Fruit fly (Drosophila melanogaster) whole organism, embryonic: ENCODE measurements around the gene Cyp4ac2.

Source experiments
- Asciz ChIP-seq: fragments of 200-800 bp; sonication (Bioruptor generic); optimal IDR thresholded peaks from 2 replicates; lab custom pipeline; 2017; ENCODE audit warnings: missing biosample characterization, mild to moderate bottlenecking, missing genetic modification characterization, missing genetic modification reagents
- CG10366 ChIP-seq: fragments of 200-800 bp; sonication (Bioruptor generic); IDR thresholded peaks from 2 replicates; pipeline ENCODE4 v1.3.6; 2022; ENCODE audit warnings: missing biosample characterization, missing genetic modification characterization
- CG10565 ChIP-seq: fragments of 200-800 bp; sonication (Bioruptor generic); optimal IDR thresholded peaks from 3 replicates; lab custom pipeline; 2016; ENCODE audit warnings: missing biosample characterization, mild to moderate bottlenecking, missing genetic modification characterization
- CG10979 ChIP-seq: fragments of 200-800 bp; sonication (Bioruptor generic); optimal IDR thresholded peaks from 2 replicates; lab custom pipeline; 2018; ENCODE audit warnings: missing biosample characterization, mild to moderate bottlenecking, missing genetic modification characterization, moderate library complexity
- CG11085 ChIP-seq: fragments of 200-800 bp; sonication (Bioruptor generic); IDR thresholded peaks from 2 replicates; pipeline ENCODE4 v1.3.6; 2022; ENCODE audit warnings: missing biosample characterization, missing genetic modification characterization
- CG12744 ChIP-seq: fragments of 200-800 bp; sonication (Bioruptor generic); optimal IDR thresholded peaks from 2 replicates; lab custom pipeline; 2016; ENCODE audit warnings: missing biosample characterization, missing genetic modification characterization
- CG13624 ChIP-seq: fragments of 200-800 bp; sonication (Bioruptor generic); optimal IDR thresholded peaks from 2 replicates; lab custom pipeline; 2016; ENCODE audit warnings: missing biosample characterization, missing genetic modification characterization
- CG13894 ChIP-seq: fragments of 200-800 bp; sonication (Bioruptor generic); optimal IDR thresholded peaks from 3 replicates; lab custom pipeline; 2018; ENCODE audit warnings: missing biosample characterization, mild to moderate bottlenecking, missing genetic modification characterization, moderate library complexity
- CG15011 ChIP-seq: fragments of 200-800 bp; sonication (Bioruptor generic); optimal IDR thresholded peaks from 3 replicates; lab custom pipeline; 2018; ENCODE audit warnings: missing biosample characterization, mild to moderate bottlenecking, missing genetic modification characterization
- CG16815 ChIP-seq: fragments of 200-800 bp; sonication (Bioruptor generic); optimal IDR thresholded peaks from 3 replicates; lab custom pipeline; 2017; ENCODE audit warnings: missing biosample characterization, mild to moderate bottlenecking, missing genetic modification characterization
- CG17568 ChIP-seq: fragments of 200-800 bp; sonication (Bioruptor generic); optimal IDR thresholded peaks from 2 replicates; lab custom pipeline; 2018; ENCODE audit warnings: missing biosample characterization, mild to moderate bottlenecking, missing genetic modification characterization, moderate library complexity
- CG18476 ChIP-seq: fragments of 200-800 bp; sonication (Bioruptor generic); optimal IDR thresholded peaks from 2 replicates; lab custom pipeline; 2016; ENCODE audit warnings: missing biosample characterization, mild to moderate bottlenecking, missing genetic modification characterization
- CG2116 ChIP-seq: fragments of 200-800 bp; sonication (Bioruptor generic); optimal IDR thresholded peaks from 3 replicates; lab custom pipeline; 2018; ENCODE audit warnings: missing biosample characterization, mild to moderate bottlenecking, missing genetic modification characterization
- CG30020 ChIP-seq: fragments of 200-800 bp; optimal IDR thresholded peaks from 2 replicates; lab custom pipeline; 2019; ENCODE audit warnings: missing biosample characterization, mild to moderate bottlenecking, missing genetic modification characterization, moderate library complexity
- CG31224 ChIP-seq: fragments of 200-800 bp; sonication (Bioruptor generic); IDR thresholded peaks from 2 replicates; pipeline ENCODE4 v1.3.6; 2022; ENCODE audit warnings: missing biosample characterization, missing genetic modification characterization
- CG31365 ChIP-seq: fragments of 200-800 bp; sonication (Bioruptor generic); optimal IDR thresholded peaks from 2 replicates; lab custom pipeline; 2018; ENCODE audit warnings: missing biosample characterization, mild to moderate bottlenecking, missing genetic modification characterization
- CG32767 ChIP-seq: fragments of 200-800 bp; sonication (Bioruptor generic); IDR thresholded peaks from 2 replicates; pipeline ENCODE4 v1.3.6; 2022; ENCODE audit warnings: missing biosample characterization, missing genetic modification characterization
- CG34376 ChIP-seq: fragments of 200-800 bp; sonication (Bioruptor generic); optimal IDR thresholded peaks from 2 replicates; lab custom pipeline; 2018; ENCODE audit warnings: missing biosample characterization, mild to moderate bottlenecking, missing genetic modification characterization
- CG6813 ChIP-seq: fragments of 200-800 bp; sonication (Bioruptor generic); optimal IDR thresholded peaks from 2 replicates; lab custom pipeline; 2017; ENCODE audit warnings: missing biosample characterization, missing genetic modification characterization, mild to moderate bottlenecking, moderate library complexity, missing genetic modification reagents
- CG6854 ChIP-seq: fragments of 200-800 bp; sonication (Bioruptor generic); optimal IDR thresholded peaks from 3 replicates; lab custom pipeline; 2017; ENCODE audit warnings: missing biosample characterization, mild to moderate bottlenecking, missing genetic modification characterization
- CG8765 ChIP-seq: fragments of 200-800 bp; sonication (Bioruptor generic); IDR thresholded peaks from 2 replicates; pipeline ENCODE4 v1.3.6; 2022; ENCODE audit warnings: missing biosample characterization, missing genetic modification characterization
- CG9437 ChIP-seq: fragments of 200-800 bp; sonication (Bioruptor generic); optimal IDR thresholded peaks from 2 replicates; lab custom pipeline; 2018; ENCODE audit warnings: missing biosample characterization, mild to moderate bottlenecking, missing genetic modification characterization
- D19B ChIP-seq: fragments of 200-800 bp; sonication (Bioruptor generic); optimal IDR thresholded peaks from 2 replicates; lab custom pipeline; 2017; ENCODE audit warnings: missing biosample characterization, mild to moderate bottlenecking, missing genetic modification characterization
- Nf-YC ChIP-seq: fragments of 200-800 bp; optimal IDR thresholded peaks from 3 replicates; lab custom pipeline; 2019; ENCODE audit warnings: missing biosample characterization, mild to moderate bottlenecking, missing genetic modification characterization, moderate library complexity
- Oaz ChIP-seq: fragments of 200-800 bp; sonication (Bioruptor generic); IDR thresholded peaks from 2 replicates; pipeline ENCODE4 v1.3.6; 2022; ENCODE audit warnings: missing biosample characterization, missing genetic modification characterization
- PHDP ChIP-seq: fragments of 200-800 bp; sonication (Bioruptor generic); optimal IDR thresholded peaks from 3 replicates; lab custom pipeline; 2018; ENCODE audit warnings: missing biosample characterization, mild to moderate bottlenecking, missing genetic modification characterization, moderate library complexity
- Ravus ChIP-seq: fragments of 200-800 bp; sonication (Bioruptor generic); IDR thresholded peaks from 2 replicates; pipeline ENCODE4 v1.3.6; 2022; ENCODE audit warnings: missing biosample characterization, missing genetic modification characterization
- Sin3A ChIP-seq: fragments of >200 bp; optimal IDR thresholded peaks from 2 replicates; lab custom pipeline; 2018
- Taf1 ChIP-seq: fragments of 200-800 bp; sonication (Bioruptor generic); IDR thresholded peaks from 2 replicates; pipeline ENCODE4 v1.3.6; 2022; ENCODE audit warnings: missing biosample characterization, missing genetic modification characterization
- ase ChIP-seq: fragments of 200-800 bp; sonication (Bioruptor generic); IDR thresholded peaks from 3 replicates; pipeline ENCODE4 v1.3.6; 2022; ENCODE audit warnings: missing biosample characterization, missing genetic modification characterization
- az2 ChIP-seq: fragments of 200-800 bp; sonication (Bioruptor generic); optimal IDR thresholded peaks from 3 replicates; lab custom pipeline; 2016; ENCODE audit warnings: missing biosample characterization, missing genetic modification characterization
- bowl ChIP-seq: fragments of 200-800 bp; sonication (Bioruptor generic); IDR thresholded peaks from 2 replicates; pipeline ENCODE4 v1.3.6; 2022; ENCODE audit warnings: missing biosample characterization, missing genetic modification characterization
- bsh ChIP-seq, 2 experiments: fragments of 200-800 bp; sonication (Bioruptor generic); optimal IDR thresholded peaks; 2 replicates each; lab custom pipeline; 2017 to 2018; ENCODE audit warnings: mild to moderate bottlenecking in 2 of 2, missing biosample characterization in 2 of 2, missing genetic modification characterization in 2 of 2, moderate library complexity in 1 of 2
- cg ChIP-seq: fragments of 200-800 bp; sonication (Bioruptor generic); optimal IDR thresholded peaks from 3 replicates; lab custom pipeline; 2019; ENCODE audit warnings: missing biosample characterization, mild to moderate bottlenecking, missing genetic modification characterization, moderate library complexity
- croc ChIP-seq: fragments of 200-800 bp; sonication (Bioruptor generic); conservative IDR thresholded peaks from 3 replicates; pipeline ENCODE4 v1.3.6; 2022; ENCODE audit warnings: missing biosample characterization, missing genetic modification characterization
- hbn ChIP-seq: fragments of 200-800 bp; sonication (Bioruptor generic); IDR thresholded peaks from 2 replicates; pipeline ENCODE4 v1.3.6; 2022; ENCODE audit warnings: missing biosample characterization, missing genetic modification characterization; ENCODE audit not compliant: partially characterized antibody
- hth ChIP-seq: fragments of >200 bp; optimal IDR thresholded peaks from 2 replicates; lab custom pipeline; 2017; ENCODE audit warnings: inconsistent platforms
- ind ChIP-seq: fragments of 200-800 bp; sonication (Bioruptor generic); optimal IDR thresholded peaks from 3 replicates; lab custom pipeline; 2016; ENCODE audit warnings: missing biosample characterization, missing genetic modification characterization
- ken ChIP-seq: fragments of 200-800 bp; sonication (Bioruptor generic); IDR thresholded peaks from 3 replicates; pipeline ENCODE4 v1.3.6; 2022; ENCODE audit warnings: missing biosample characterization, missing genetic modification characterization
- lilli ChIP-seq: fragments of 200-800 bp; sonication (Bioruptor generic); optimal IDR thresholded peaks from 3 replicates; lab custom pipeline; 2016; ENCODE audit warnings: missing biosample characterization, missing genetic modification characterization
- lola ChIP-seq, 3 experiments: fragments of >200 bp in 2 of 3; fragments of 200-800 bp in 1 of 3; sonication (Bioruptor generic) in 1 of 3; optimal IDR thresholded peaks; 2 replicates each; lab custom pipeline; 2017 to 2019; ENCODE audit warnings: missing biosample characterization in 3 of 3, missing genetic modification characterization in 3 of 3, mild to moderate bottlenecking in 1 of 3, moderate library complexity in 1 of 3
- luna ChIP-seq: fragments of 200-800 bp; sonication (Bioruptor generic); optimal IDR thresholded peaks from 2 replicates; lab custom pipeline; 2016; ENCODE audit warnings: missing biosample characterization, missing genetic modification characterization
- pnt ChIP-seq: fragments of 200-800 bp; sonication (Bioruptor generic); optimal IDR thresholded peaks from 3 replicates; lab custom pipeline; 2016; ENCODE audit warnings: missing biosample characterization, missing genetic modification characterization
- pros ChIP-seq: fragments of 200-800 bp; sonication (Bioruptor generic); optimal IDR thresholded peaks from 3 replicates; lab custom pipeline; 2019; ENCODE audit warnings: missing biosample characterization, mild to moderate bottlenecking, missing genetic modification characterization, moderate library complexity
- sc ChIP-seq, 3 experiments: fragments of >200 bp in 2 of 3; fragments of 200-800 bp in 1 of 3; sonication (Bioruptor generic) in 1 of 3; optimal IDR thresholded peaks; 2 replicates in 2 of 3; 3 replicates in 1 of 3; lab custom pipeline; 2017; ENCODE audit warnings: mild to moderate bottlenecking in 1 of 3, missing biosample characterization in 1 of 3, missing genetic modification characterization in 1 of 3, missing genetic modification reagents in 1 of 3
- sens ChIP-seq: fragments of 200-800 bp; sonication (Bioruptor generic); peaks from one replicate; lab custom pipeline; 2016; ENCODE audit warnings: missing biosample characterization, missing genetic modification characterization
- toy ChIP-seq: fragments of 200-800 bp; sonication (Bioruptor generic); IDR thresholded peaks from 2 replicates; pipeline ENCODE4 v1.3.6; 2022; ENCODE audit warnings: missing biosample characterization, missing genetic modification characterization
- vfl ChIP-seq: fragments of 200-800 bp; sonication (Bioruptor generic); optimal IDR thresholded peaks from 2 replicates; lab custom pipeline; 2016; ENCODE audit warnings: missing biosample characterization, missing genetic modification characterization
- vnd ChIP-seq: fragments of 200-800 bp; sonication (Bioruptor generic); IDR thresholded peaks from 3 replicates; pipeline ENCODE4 v1.3.6; 2022; ENCODE audit warnings: missing biosample characterization, missing genetic modification characterization; ENCODE audit not compliant: partially characterized antibody
- yki ChIP-seq: fragments of >200 bp; optimal IDR thresholded peaks from 3 replicates; lab custom pipeline; 2018
- zfh2 ChIP-seq: fragments of 200-800 bp; sonication (Bioruptor generic); optimal IDR thresholded peaks from 2 replicates; lab custom pipeline; 2016; ENCODE audit warnings: missing biosample characterization, missing genetic modification characterization

Gene Cyp4ac2

dm6 chr2L:5237899-5238566 is 28.2 kb upstream of the Cyp4ac2 start (continued):
- TF ChIP-seq lilli (GFP tag; lab: Kevin White, UChicago) (peak; percentile 38), CG16815 (GFP tag; lab: Kevin White, UChicago) (peak; percentile 68), yki (lab: Kevin White, UChicago) (no peak), bsh (GFP tag; optimal IDR thresholded peaks at IDR 0.05; lab: Kevin White, UChicago) (peak in 1 of 2 experiments; percentile 90), ase (GFP tag; lab: Robert Waterston, UW) (no peak), CG11085 (no peak), vfl (GFP tag; lab: Kevin White, UChicago) (no peak), ken (GFP tag; lab: Robert Waterston, UW) (no peak), sc (optimal IDR thresholded peaks at IDR 0.05; lab: Kevin White, UChicago) (no peak), sc (GFP tag; optimal IDR thresholded peaks at IDR 0.05; lab: Kevin White, UChicago) (peak; percentile 17), CG13624 (GFP tag; lab: Kevin White, UChicago) (no peak), CG31365 (tag; lab: Kevin White, UChicago) (no peak), CG17568 (GFP tag; lab: Kevin White, UChicago) (no peak), pros (GFP tag; lab: Kevin White, UChicago) (no peak), CG13894 (tag; lab: Kevin White, UChicago) (no peak), CG10366 (GFP tag; lab: Robert Waterston, UW) (peak; percentile 25; the same call in 1 of the 2 replicates), Sin3A (no peak), zfh2 (GFP tag; lab: Kevin White, UChicago) (no peak), bowl (GFP tag; lab: Robert Waterston, UW) (no peak), CG32767 (GFP tag; lab: Robert Waterston, UW) (peak; percentile 22; the same call in 1 of the 2 replicates), Nf-YC (no peak), lola (GFP tag; optimal IDR thresholded peaks at IDR 0.05; lab: Kevin White, UChicago) (peak in 1 of 3 experiments; percentile 92), CG2116 (peak; percentile 3), az2 (GFP tag; lab: Kevin White, UChicago) (peak; percentile 69), croc (GFP tag; lab: Robert Waterston, UW) (peak; percentile 73), CG9437 (GFP tag; lab: Kevin White, UChicago) (peak; percentile 35), luna (GFP tag; lab: Kevin White, UChicago) (no peak), vnd (GFP tag; lab: Robert Waterston, UW) (no peak), toy (GFP tag; lab: Robert Waterston, UW) (no peak), PHDP (peak; percentile 71), CG10565 (GFP tag; lab: Kevin White, UChicago) (no peak), CG30020 (tag; lab: Kevin White, UChicago) (peak; percentile 38), D19B (GFP tag; lab: Kevin White, UChicago) (no peak), Asciz (GFP tag; lab: Kevin White, UChicago) (peak; percentile 30), CG6854 (GFP tag; lab: Kevin White, UChicago) (no peak), pnt (no peak), CG15011 (GFP tag; lab: Kevin White, UChicago) (peak; percentile 19), CG31224 (no peak), cg (GFP tag; lab: Kevin White, UChicago) (no peak), hbn (GFP tag; lab: Robert Waterston, UW) (no peak), CG18476 (peak; percentile 25), Ravus (GFP tag; lab: Robert Waterston, UW) (no peak), CG12744 (no peak), Oaz (GFP tag; lab: Robert Waterston, UW) (no peak), hth (lab: Kevin White, UChicago) (no peak), CG6813 (GFP tag; lab: Kevin White, UChicago) (no peak), CG34376 (no peak), CG8765 (GFP tag; lab: Robert Waterston, UW) (no peak), sens (GFP tag; lab: Kevin White, UChicago) (peak; percentile 90), CG10979 (tag; lab: Kevin White, UChicago) (peak; percentile 93), Taf1 (GFP tag; lab: Robert Waterston, UW) (no peak), ind (GFP tag; lab: Kevin White, UChicago) (no peak)
